Fruit fly (Drosophila melanogaster): ENCODE measurements around the gene RpS26.

Gene RpS26

dm6 chr2L:18468607-18469015 is 25.5 kb upstream of the RpS26 start:
- peak; percentile 45 for TF ChIP-seq CG14711 (tag; optimal IDR thresholded peaks at IDR 0.05)
- no peak for TF ChIP-seq ovo (GFP tag; optimal IDR thresholded peaks at IDR 0.05)

- no peak for TF ChIP-seq cnc (optimal IDR thresholded peaks at IDR 0.05)
- TF ChIP-seq pad (GFP tag; optimal IDR thresholded peaks at IDR 0.05) = no peak
- no peak for TF ChIP-seq cic (GFP tag; optimal IDR thresholded peaks at IDR 0.05)
- no peak for TF ChIP-seq Mnt (GFP tag; optimal IDR thresholded peaks at IDR 0.05)
- TF ChIP-seq CG1620 (GFP tag; optimal IDR thresholded peaks at IDR 0.05) = no peak
- TF ChIP-seq toe (GFP tag; optimal IDR thresholded peaks at IDR 0.05) = no peak
- TF ChIP-seq tj (GFP tag; optimal IDR thresholded peaks at IDR 0.05) = no peak
- TF ChIP-seq kay (GFP tag; ENCODE audit: borderline replicate concordance) = no peak
- TF ChIP-seq Clk (GFP tag; optimal IDR thresholded peaks at IDR 0.05) = no peak
- no peak for TF ChIP-seq CG7101 (tag; optimal IDR thresholded peaks at IDR 0.05)
- no peak for TF ChIP-seq CG14711 (tag; optimal IDR thresholded peaks at IDR 0.05)
- no peak for TF ChIP-seq CG33017 (tag; optimal IDR thresholded peaks at IDR 0.05)
- no peak for TF ChIP-seq Crg-1 (GFP tag; optimal IDR thresholded peaks at IDR 0.05)
Observed at dm6 chr2L:18468010-18468409, 24.9 kb upstream of the RpS26 start.

- TF ChIP-seq CG1620 (GFP tag; optimal IDR thresholded peaks at IDR 0.05) (no peak), Mnt (GFP tag; optimal IDR thresholded peaks at IDR 0.05) (no peak), CG12768 (GFP tag; optimal IDR thresholded peaks at IDR 0.05) (no peak), ovo (GFP tag; optimal IDR thresholded peaks at IDR 0.05) (no peak), CG5204 (GFP tag; optimal IDR thresholded peaks at IDR 0.05) (no peak), pad (GFP tag; optimal IDR thresholded peaks at IDR 0.05) (no peak), bab1 (GFP tag; optimal IDR thresholded peaks at IDR 0.05) (no peak), Hr96 (GFP tag; optimal IDR thresholded peaks at IDR 0.05) (no peak), kay (GFP tag; ENCODE audit: borderline replicate concordance) (no peak), CG7045 (GFP tag; optimal IDR thresholded peaks at IDR 0.05) (no peak), Clk (GFP tag; optimal IDR thresholded peaks at IDR 0.05) (no peak), cic (GFP tag; optimal IDR thresholded peaks at IDR 0.05) (no peak)
Observed at dm6 chr2L:18467464-18467863, 24.4 kb upstream of the RpS26 start.

- TF ChIP-seq Clk (GFP tag; optimal IDR thresholded peaks at IDR 0.05) (no peak), CG33017 (tag; optimal IDR thresholded peaks at IDR 0.05) (no peak), toe (GFP tag; optimal IDR thresholded peaks at IDR 0.05) (no peak), Mnt (GFP tag; optimal IDR thresholded peaks at IDR 0.05) (no peak)
Observed at dm6 chr2L:18466669-18467068, 23.6 kb upstream of the RpS26 start.

- no peak for TF ChIP-seq CG14711 (tag; optimal IDR thresholded peaks at IDR 0.05)
- TF ChIP-seq bab1 (GFP tag; optimal IDR thresholded peaks at IDR 0.05) = no peak
- no peak for TF ChIP-seq tj (GFP tag; optimal IDR thresholded peaks at IDR 0.05)
- TF ChIP-seq Hr96 (GFP tag; optimal IDR thresholded peaks at IDR 0.05) = no peak
- no peak for TF ChIP-seq CG7101 (tag; optimal IDR thresholded peaks at IDR 0.05)
- no peak for TF ChIP-seq CG11617 (GFP tag; optimal IDR thresholded peaks at IDR 0.05)
- no peak for TF ChIP-seq cic (GFP tag; optimal IDR thresholded peaks at IDR 0.05)
- no peak for TF ChIP-seq Crg-1 (GFP tag; optimal IDR thresholded peaks at IDR 0.05)
- TF ChIP-seq CG1620 (GFP tag; optimal IDR thresholded peaks at IDR 0.05) = no peak
- TF ChIP-seq CG33017 (tag; optimal IDR thresholded peaks at IDR 0.05) = no peak
- no peak for TF ChIP-seq CG12768 (GFP tag; optimal IDR thresholded peaks at IDR 0.05)
- no peak for TF ChIP-seq Mnt (GFP tag; optimal IDR thresholded peaks at IDR 0.05)
- no peak for TF ChIP-seq ovo (GFP tag; optimal IDR thresholded peaks at IDR 0.05)
- TF ChIP-seq pad (GFP tag; optimal IDR thresholded peaks at IDR 0.05) = no peak
- TF ChIP-seq Clk (GFP tag; optimal IDR thresholded peaks at IDR 0.05) = no peak
- TF ChIP-seq toe (GFP tag; optimal IDR thresholded peaks at IDR 0.05) = no peak
- TF ChIP-seq kay (GFP tag; ENCODE audit: borderline replicate concordance) = no peak
- no peak for TF ChIP-seq CG5204 (GFP tag; optimal IDR thresholded peaks at IDR 0.05)
- no peak for TF ChIP-seq cnc (optimal IDR thresholded peaks at IDR 0.05)
Observed at dm6 chr2L:18466202-18466591, 23.1 kb upstream of the RpS26 start.

dm6 chr2L:18465402-18466201 is 22.5 kb upstream of the RpS26 start:
- TF ChIP-seq Crg-1 (GFP tag; optimal IDR thresholded peaks at IDR 0.05) (no peak), kay (GFP tag; ENCODE audit: borderline replicate concordance) (peak; percentile 73)

dm6 chr2L:18464116-18464530 is 21.0 kb upstream of the RpS26 start:
- no peak for TF ChIP-seq CG7101 (tag; optimal IDR thresholded peaks at IDR 0.05)
- no peak for TF ChIP-seq CG1620 (GFP tag; optimal IDR thresholded peaks at IDR 0.05)
- TF ChIP-seq tj (GFP tag; optimal IDR thresholded peaks at IDR 0.05) = no peak
- TF ChIP-seq CG14711 (tag; optimal IDR thresholded peaks at IDR 0.05) = no peak
- TF ChIP-seq toe (GFP tag; optimal IDR thresholded peaks at IDR 0.05) = no peak
- no peak for TF ChIP-seq CG5204 (GFP tag; optimal IDR thresholded peaks at IDR 0.05)
- TF ChIP-seq cic (GFP tag; optimal IDR thresholded peaks at IDR 0.05) = no peak
- TF ChIP-seq Mnt (GFP tag; optimal IDR thresholded peaks at IDR 0.05) = no peak
- no peak for TF ChIP-seq pad (GFP tag; optimal IDR thresholded peaks at IDR 0.05)
- TF ChIP-seq ovo (GFP tag; optimal IDR thresholded peaks at IDR 0.05) = no peak
- no peak for TF ChIP-seq CG7045 (GFP tag; optimal IDR thresholded peaks at IDR 0.05)
- TF ChIP-seq bab1 (GFP tag; optimal IDR thresholded peaks at IDR 0.05) = no peak
- TF ChIP-seq Crg-1 (GFP tag; optimal IDR thresholded peaks at IDR 0.05) = no peak
- TF ChIP-seq CG11617 (GFP tag; optimal IDR thresholded peaks at IDR 0.05) = no peak
- TF ChIP-seq cnc (optimal IDR thresholded peaks at IDR 0.05) = no peak
- TF ChIP-seq CG33017 (tag; optimal IDR thresholded peaks at IDR 0.05) = no peak
- TF ChIP-seq Clk (GFP tag; optimal IDR thresholded peaks at IDR 0.05) = no peak
